Worm (Caenorhabditis elegans) whole organism, L4 larva: ENCODE data around the gene ham-3.

Experiments
- aly-2 ChIP-seq: sonication (generic microtip); optimal IDR thresholded peaks from 2 replicates; lab custom pipeline; 2018; ENCODE audit warnings: missing biosample characterization, missing genetic modification characterization
- unc-39 ChIP-seq: sonication (generic microtip); optimal IDR thresholded peaks from 2 replicates; lab custom pipeline; 2017; ENCODE audit warnings: missing biosample characterization, missing genetic modification characterization
- unc-62 ChIP-seq, 3 experiments: fragments of 150-350 bp in 1 of 3; sonication (generic microtip); optimal IDR thresholded peaks in 2 of 3; peaks in 1 of 3; 1 replicate in 1 of 3; 2 replicates in 2 of 3; lab custom pipeline; 2014 to 2017; ENCODE audit warnings: missing biosample characterization in 3 of 3, missing genetic modification characterization in 3 of 3, missing genetic modification reagents in 3 of 3, missing genotype in 1 of 3

DNA sequence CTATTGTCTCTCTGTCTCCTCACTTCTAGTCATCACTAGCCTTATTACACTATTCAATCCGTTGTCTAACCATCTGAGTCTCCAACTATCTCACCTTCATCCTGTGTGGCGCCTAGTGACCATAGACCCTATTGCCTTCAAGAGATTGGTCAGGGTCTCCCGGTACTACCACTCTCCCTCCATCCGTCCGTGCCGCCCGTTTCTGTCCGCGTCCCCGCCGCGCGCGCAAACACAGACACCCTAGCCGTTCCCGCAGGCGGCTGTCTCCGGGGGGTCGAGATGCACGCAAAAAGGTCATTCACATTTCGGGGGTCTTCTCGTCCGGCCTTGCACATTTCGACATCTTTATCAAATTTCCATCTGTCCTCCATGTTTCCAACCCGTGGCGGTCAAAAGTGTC is 26.0 kb upstream of the ham-3 start:
- TF ChIP-seq aly-2 (tag; lab: Kevin White, UChicago) (no peak), unc-39 (tag; lab: Kevin White, UChicago) (no peak), unc-62 (GFP tag; optimal IDR thresholded peaks at IDR 0.05 in 1 of 2; lab: Kevin White, UChicago) (no peak), unc-62 (tag; optimal IDR thresholded peaks at IDR 0.05; lab: Kevin White, UChicago) (no peak)
